Worm (Caenorhabditis elegans) whole organism, L4/young adult: Measurements from ENCODE around the gene srz-91.

Experiments used
- W03F9.2 ChIP-seq: fragments of 150-350 bp; optimal IDR thresholded peaks from 2 replicates; lab custom pipeline; 2014; ENCODE audit warnings: missing biosample characterization, missing genetic modification characterization
- him-1 ChIP-seq: sonication (generic microtip); optimal IDR thresholded peaks from 2 replicates; lab custom pipeline; 2016; ENCODE audit warnings: missing genotype, missing genetic modification reagents, missing genetic modification characterization, missing compliant biosample characterization

ce11 chrV:17607797-17608196, at the start of gene srz-91:
- no peak for TF ChIP-seq him-1 (tag; lab: Kevin White, UChicago)
- TF ChIP-seq W03F9.2 (tag; lab: Kevin White, UChicago), result no peak
